Fruit fly (Drosophila melanogaster) whole organism, prepupa: ENCODE data around the gene CG43851.

Experiments used
- Blimp-1 ChIP-seq: fragments of 200-800 bp; sonication (Bioruptor generic); optimal IDR thresholded peaks from 3 replicates; lab custom pipeline; 2017; ENCODE audit warnings: missing biosample characterization, missing genetic modification characterization, mild to moderate bottlenecking, moderate library complexity, missing genetic modification reagents
- CG10669 ChIP-seq: fragments of 200-800 bp; sonication (Bioruptor generic); optimal IDR thresholded peaks from 3 replicates; lab custom pipeline; 2018; ENCODE audit warnings: missing biosample characterization, mild to moderate bottlenecking, missing genetic modification characterization, moderate library complexity
- CG11762 ChIP-seq: fragments of 200-800 bp; sonication (Bioruptor generic); optimal IDR thresholded peaks from 3 replicates; lab custom pipeline; 2016; ENCODE audit warnings: missing biosample characterization, missing genetic modification characterization; ENCODE audit not compliant: insufficient read depth
- CG31627 ChIP-seq: fragments of 200-800 bp; sonication (Bioruptor generic); optimal IDR thresholded peaks from 3 replicates; lab custom pipeline; 2016; ENCODE audit warnings: missing biosample characterization, missing genetic modification characterization
- CG32006 ChIP-seq: fragments of 200-800 bp; sonication (Bioruptor generic); optimal IDR thresholded peaks from 3 replicates; lab custom pipeline; 2017; ENCODE audit warnings: missing biosample characterization, mild to moderate bottlenecking, missing genetic modification characterization
- CG3919 ChIP-seq: fragments of 200-800 bp; sonication (Bioruptor generic); optimal IDR thresholded peaks from 3 replicates; lab custom pipeline; 2016; ENCODE audit warnings: missing biosample characterization, missing genetic modification characterization
- Hr38 ChIP-seq: sonication (Bioruptor generic); optimal IDR thresholded peaks from 2 replicates; lab custom pipeline; 2016; ENCODE audit warnings: missing biosample characterization, missing genetic modification characterization
- salr ChIP-seq, 2 experiments: fragments of 200-800 bp; sonication (Bioruptor generic); optimal IDR thresholded peaks; 3 replicates each; lab custom pipeline; 2016 to 2018; ENCODE audit warnings: missing biosample characterization in 2 of 2, missing genetic modification characterization in 2 of 2, mild to moderate bottlenecking in 1 of 2
- vri ChIP-seq: fragments of 200-800 bp; sonication (Bioruptor generic); optimal IDR thresholded peaks from 3 replicates; lab custom pipeline; 2016; ENCODE audit warnings: missing biosample characterization, mild to moderate bottlenecking, missing genetic modification characterization

DNA sequence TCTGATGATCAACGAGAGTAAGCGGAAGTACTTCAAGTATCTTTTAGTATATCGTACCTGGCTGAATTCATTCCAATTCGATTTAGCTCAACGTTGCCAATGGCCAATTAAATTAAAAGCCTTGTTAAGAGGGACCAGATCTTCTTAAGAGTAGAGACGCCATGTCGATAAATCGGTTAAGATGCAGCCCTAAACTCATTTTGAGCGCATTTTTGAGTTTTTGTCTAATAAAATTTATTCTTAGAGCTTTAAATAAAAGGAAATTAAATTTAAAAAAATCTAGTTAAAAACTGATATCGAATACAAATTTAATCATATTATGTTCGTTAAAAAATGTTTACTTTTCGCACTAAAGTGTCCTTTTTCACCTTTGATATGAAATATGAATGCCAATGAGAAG, 48.7 kb downstream of the CG43851 start, which contains the start of gene Trf5:
- TF ChIP-seq CG10669 (GFP tag; lab: Kevin White, UChicago) (no peak), Hr38 (GFP tag; lab: Kevin White, UChicago) (no peak), salr (GFP tag; optimal IDR thresholded peaks at IDR 0.05; lab: Kevin White, UChicago) (no peak), CG31627 (GFP tag; lab: Kevin White, UChicago) (no peak), CG11762 (GFP tag; lab: Kevin White, UChicago) (no peak), Blimp-1 (GFP tag; lab: Kevin White, UChicago) (no peak), CG3919 (no peak), vri (no peak), CG32006 (GFP tag; lab: Kevin White, UChicago) (no peak)
